Worm (Caenorhabditis elegans): ENCODE data around the gene W03H9.1.

The W03H9.1 gene

ce11 chrII:14150031-14150430 lies at the start of gene W03H9.1:
Gene W03H9.1, minus strand, starts transcription at chrII:14150131.
- TF ChIP-seq flh-1 (GFP tag; optimal IDR thresholded peaks at IDR 0.05) (no peak), lin-13 (tag; optimal IDR thresholded peaks at IDR 0.05) (no peak), sptf-1 (tag; optimal IDR thresholded peaks at IDR 0.05) (no peak), zip-8 (tag; optimal IDR thresholded peaks at IDR 0.05) (no peak), ces-1 (GFP tag; optimal IDR thresholded peaks at IDR 0.05) (no peak), blmp-1 (tag; optimal IDR thresholded peaks at IDR 0.05) (no peak), nhr-12 (tag; optimal IDR thresholded peaks at IDR 0.05) (no peak), unc-39 (tag; optimal IDR thresholded peaks at IDR 0.05) (no peak), mls-2 (tag; optimal IDR thresholded peaks at IDR 0.05) (no peak), drap-1 (GFP tag; optimal IDR thresholded peaks at IDR 0.05) (no peak), pha-4 (tag; optimal IDR thresholded peaks at IDR 0.05) (no peak), sem-2 (GFP tag; optimal IDR thresholded peaks at IDR 0.05) (no peak), lsy-2 (tag; optimal IDR thresholded peaks at IDR 0.05) (no peak)

- TF ChIP-seq nhr-76 (tag; optimal IDR thresholded peaks at IDR 0.05) (no peak), mep-1 (tag; optimal IDR thresholded peaks at IDR 0.05) (no peak), ceh-43 (GFP tag; optimal IDR thresholded peaks at IDR 0.05) (no peak), blmp-1 (tag; optimal IDR thresholded peaks at IDR 0.05) (no peak), zip-8 (tag; optimal IDR thresholded peaks at IDR 0.05) (no peak), sem-2 (GFP tag; optimal IDR thresholded peaks at IDR 0.05) (no peak)
Observed at ce11 chrII:14197499-14198096, 47.7 kb upstream of the W03H9.1 start, which contains the start of gene ace-4. Gene ace-4, plus strand, starts transcription at chrII:14198046.

- no peak for TF ChIP-seq hlh-1 (tag; optimal IDR thresholded peaks at IDR 0.05)
Observed at ce11 chrII:14195931-14196330, 46.0 kb upstream of the W03H9.1 start.

ce11 chrII:14187456-14187855 lies 37.5 kb upstream of the W03H9.1 start:
- no peak for TF ChIP-seq tbx-8 (GFP tag; optimal IDR thresholded peaks at IDR 0.05)
- no peak for TF ChIP-seq sem-2 (GFP tag; optimal IDR thresholded peaks at IDR 0.05)
- no peak for TF ChIP-seq ceh-83 (GFP tag; optimal IDR thresholded peaks at IDR 0.05)
- TF ChIP-seq mep-1 (tag; optimal IDR thresholded peaks at IDR 0.05), result no peak
- no peak for TF ChIP-seq ham-2 (GFP tag; optimal IDR thresholded peaks at IDR 0.05)
- TF ChIP-seq lin-32 (GFP tag; optimal IDR thresholded peaks at IDR 0.05), result no peak
- no peak for TF ChIP-seq nhr-12 (tag; optimal IDR thresholded peaks at IDR 0.05)
- no peak for TF ChIP-seq blmp-1 (tag; optimal IDR thresholded peaks at IDR 0.05)
- no peak for TF ChIP-seq elt-3 (tag; optimal IDR thresholded peaks at IDR 0.05)
- no peak for TF ChIP-seq unc-39 (tag; optimal IDR thresholded peaks at IDR 0.05)
- TF ChIP-seq elt-1 (tag; optimal IDR thresholded peaks at IDR 0.05; ENCODE audit: borderline replicate concordance, insufficient read depth), result no peak
- no peak for TF ChIP-seq nhr-237 (tag; optimal IDR thresholded peaks at IDR 0.05)
- TF ChIP-seq nhr-2 (tag; optimal IDR thresholded peaks at IDR 0.05), result no peak
- TF ChIP-seq M03D4.4 (tag; optimal IDR thresholded peaks at IDR 0.05), result no peak
- no peak for TF ChIP-seq lin-13 (tag; optimal IDR thresholded peaks at IDR 0.05)
- TF ChIP-seq mab-5 (tag; optimal IDR thresholded peaks at IDR 0.05), result no peak
- no peak for TF ChIP-seq drap-1 (GFP tag; optimal IDR thresholded peaks at IDR 0.05)
- TF ChIP-seq zip-8 (tag; optimal IDR thresholded peaks at IDR 0.05), result no peak
- TF ChIP-seq flh-1 (GFP tag; optimal IDR thresholded peaks at IDR 0.05), result no peak

ce11 chrII:14186937-14187336 lies 37.0 kb upstream of the W03H9.1 start:
- peak; percentile 98 for TF ChIP-seq zip-8 (tag; optimal IDR thresholded peaks at IDR 0.05)
- TF ChIP-seq ceh-39 (tag; optimal IDR thresholded peaks at IDR 0.05), result peak; percentile 15
- TF ChIP-seq nhr-2 (tag; optimal IDR thresholded peaks at IDR 0.05), result peak; percentile 22
- no peak for TF ChIP-seq mls-2 (tag; optimal IDR thresholded peaks at IDR 0.05)
- TF ChIP-seq ceh-43 (GFP tag; optimal IDR thresholded peaks at IDR 0.05), result no peak
- TF ChIP-seq unc-62 (GFP tag; optimal IDR thresholded peaks at IDR 0.05), result peak; percentile 33
- peak; percentile 44 for TF ChIP-seq ztf-11 (tag; optimal IDR thresholded peaks at IDR 0.05)
- TF ChIP-seq tbx-8 (GFP tag; optimal IDR thresholded peaks at IDR 0.05), result no peak
- no peak for TF ChIP-seq ces-1 (GFP tag; optimal IDR thresholded peaks at IDR 0.05)
- TF ChIP-seq cnd-1 (tag; optimal IDR thresholded peaks at IDR 0.05), result peak; percentile 27
